Worm (Caenorhabditis elegans) whole organism, L2 larva: Measurements from ENCODE around the gene F56C9.3.

Experiments used
- F13H6.1 ChIP-seq: sonication (generic microtip); optimal IDR thresholded peaks from 2 replicates; lab custom pipeline; 2016; ENCODE audit warnings: missing genetic modification characterization, missing compliant biosample characterization
- R02D3.7 ChIP-seq: fragments of 150-350 bp; optimal IDR thresholded peaks from 2 replicates; lab custom pipeline; 2014; ENCODE audit warnings: missing biosample characterization, missing genetic modification characterization
- blmp-1 ChIP-seq: sonication (generic microtip); optimal IDR thresholded peaks from 2 replicates; lab custom pipeline; 2017; ENCODE audit warnings: missing genetic modification characterization, mild to moderate bottlenecking, missing compliant biosample characterization, antibody characterized with exemption, moderate library complexity; ENCODE audit not compliant: insufficient read depth
- ceh-16 ChIP-seq: fragments of 150-350 bp; optimal IDR thresholded peaks from 2 replicates; lab custom pipeline; 2014; ENCODE audit warnings: missing biosample characterization, missing genetic modification characterization
- ceh-82 ChIP-seq: fragments of 150-350 bp; optimal IDR thresholded peaks from 2 replicates; lab custom pipeline; 2014; ENCODE audit warnings: missing biosample characterization, missing genetic modification characterization
- egl-27 ChIP-seq: sonication (generic microtip); optimal IDR thresholded peaks from 3 replicates; lab custom pipeline; 2017; ENCODE audit warnings: missing biosample characterization, missing genetic modification reagents, missing genetic modification characterization
- lin-11 ChIP-seq: fragments of 150-350 bp; sonication (generic microtip); optimal IDR thresholded peaks from 2 replicates; lab custom pipeline; 2014; ENCODE audit warnings: missing biosample characterization, missing genetic modification characterization, inconsistent platforms, mixed read lengths
- lin-39 ChIP-seq: fragments of 150-350 bp; optimal IDR thresholded peaks from 2 replicates; lab custom pipeline; 2014; ENCODE audit warnings: missing biosample characterization, missing genetic modification reagents, missing genetic modification characterization
- mbf-1 ChIP-seq: sonication (generic microtip); optimal IDR thresholded peaks from 2 replicates; lab custom pipeline; 2017; ENCODE audit warnings: missing biosample characterization, missing genetic modification characterization
- mdl-1 ChIP-seq, 2 experiments: fragments of 150-350 bp in 1 of 2; sonication (generic microtip) in 1 of 2; optimal IDR thresholded peaks; 2 replicates each; lab custom pipeline; 2017; ENCODE audit warnings: missing biosample characterization in 2 of 2, missing genetic modification characterization in 2 of 2
- nhr-12 ChIP-seq: fragments of 150-350 bp; optimal IDR thresholded peaks from 2 replicates; lab custom pipeline; 2014; ENCODE audit warnings: missing biosample characterization, missing genetic modification characterization
- nhr-25 ChIP-seq: fragments of 150-350 bp; sonication (generic microtip); optimal IDR thresholded peaks from 3 replicates; lab custom pipeline; 2014; ENCODE audit warnings: missing biosample characterization, missing genetic modification characterization
- peb-1 ChIP-seq: fragments of 150-350 bp; optimal IDR thresholded peaks from 2 replicates; lab custom pipeline; 2014; ENCODE audit warnings: missing biosample characterization, missing genetic modification characterization
- unc-39 ChIP-seq: fragments of 150-350 bp; optimal IDR thresholded peaks from 2 replicates; lab custom pipeline; 2014; ENCODE audit warnings: missing biosample characterization, missing genetic modification characterization

DNA sequence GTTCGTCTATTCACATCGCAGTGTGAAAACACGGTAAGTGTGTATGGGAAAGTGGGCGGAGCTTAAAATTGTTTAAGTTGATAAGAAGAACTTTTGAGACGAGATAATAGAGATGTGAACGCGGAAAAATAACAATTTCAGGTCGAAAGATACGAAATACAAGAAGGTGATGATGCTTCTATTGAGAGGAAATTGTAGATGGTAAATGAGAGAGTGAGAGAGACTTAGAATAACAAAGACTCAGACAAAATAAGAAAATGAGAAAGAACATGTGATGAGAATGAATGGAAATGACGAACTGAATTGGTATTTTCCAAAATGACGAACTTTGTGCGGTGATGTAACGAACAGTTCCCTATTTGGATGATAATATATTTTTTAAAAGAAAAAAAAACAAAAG is 40.0 kb upstream of the F56C9.3 start:
- TF ChIP-seq lin-11 (no peak), R02D3.7 (no peak), ceh-82 (tag; lab: Kevin White, UChicago) (no peak), blmp-1 (tag; lab: Kevin White, UChicago) (no peak), lin-39 (tag; lab: Kevin White, UChicago) (no peak), mdl-1 (tag; optimal IDR thresholded peaks at IDR 0.05; lab: Kevin White, UChicago) (no peak), ceh-16 (tag; lab: Kevin White, UChicago) (no peak), nhr-25 (tag; lab: Kevin White, UChicago) (peak; percentile 13), nhr-12 (tag; lab: Kevin White, UChicago) (no peak), F13H6.1 (tag; lab: Kevin White, UChicago) (no peak), peb-1 (tag; lab: Kevin White, UChicago) (no peak), mbf-1 (no peak), egl-27 (tag; lab: Kevin White, UChicago) (no peak), unc-39 (no peak)
